Worm (Caenorhabditis elegans): ENCODE measurements around the gene R12H7.4.

R12H7.4 gene

DNA sequence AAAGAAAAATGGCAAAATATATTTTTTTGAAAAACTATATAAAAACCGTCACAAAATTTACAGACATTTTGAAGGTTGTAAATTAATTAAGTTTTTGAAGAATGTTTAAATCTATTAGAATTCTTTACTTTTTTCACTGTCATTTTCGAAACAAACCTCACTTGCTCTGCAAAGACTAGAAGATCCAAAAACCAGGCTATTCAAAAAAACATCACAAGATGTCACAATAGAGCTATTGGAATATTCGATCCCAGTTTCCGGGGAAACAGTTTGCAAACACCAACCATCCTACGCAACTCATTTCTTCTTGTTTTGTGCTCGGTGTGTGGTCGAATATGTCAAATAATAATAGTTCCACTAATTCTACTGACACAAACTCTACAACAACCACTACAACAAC is at the start of gene R12H7.4:
Gene R12H7.4, plus strand, starts transcription at position 301 of the 400 bp plus-strand sequence.
- TF ChIP-seq him-1 (tag; optimal IDR thresholded peaks at IDR 0.05) = no peak

DNA sequence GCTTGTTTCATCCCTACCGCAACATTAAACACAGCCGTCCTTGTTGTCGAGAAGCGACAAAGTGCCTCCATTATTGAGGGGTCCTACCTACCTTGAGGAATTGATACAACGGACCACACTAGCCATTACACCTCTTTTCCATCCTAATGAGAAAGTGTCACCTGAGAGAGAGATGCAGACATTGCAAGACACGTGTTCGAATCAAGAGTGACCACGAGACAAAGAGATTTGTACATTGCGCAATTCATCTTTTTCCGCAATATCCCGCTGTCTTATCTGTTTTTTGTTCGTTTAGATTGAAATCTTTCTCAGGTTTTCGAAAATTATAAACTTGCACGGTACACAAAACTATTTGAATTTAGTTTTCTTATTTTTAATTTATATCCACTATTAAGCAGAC is 47.8 kb upstream of the R12H7.4 start:
- no peak for TF ChIP-seq dao-5 (tag; optimal IDR thresholded peaks at IDR 0.05)
- no peak for TF ChIP-seq him-1 (tag; optimal IDR thresholded peaks at IDR 0.05)
- no peak for TF ChIP-seq W03F9.2 (tag; optimal IDR thresholded peaks at IDR 0.05)

DNA sequence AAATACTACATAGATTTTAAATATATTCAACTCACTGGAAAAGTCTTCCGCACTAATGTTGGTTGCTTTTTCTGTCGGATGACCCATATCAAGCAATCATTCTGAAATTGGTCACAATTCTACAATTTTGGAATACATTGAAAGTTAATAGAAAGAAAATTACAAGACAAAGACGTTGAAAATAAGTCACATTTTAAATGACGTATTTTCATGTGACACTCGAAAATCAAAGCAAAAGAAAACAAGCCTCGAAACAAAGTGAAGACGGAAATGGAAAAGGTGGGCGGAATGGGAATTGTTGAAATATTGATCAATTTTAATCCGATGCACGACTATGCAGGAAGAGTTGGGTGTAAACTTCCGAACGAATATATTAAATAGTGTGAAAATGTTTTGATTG is 46.9 kb upstream of the R12H7.4 start, which contains the start of gene mob-2:
Gene mob-2, minus strand, starts transcription at position 101 of the 400 bp plus-strand sequence.
- TF ChIP-seq dao-5 (tag; optimal IDR thresholded peaks at IDR 0.05) = no peak

DNA sequence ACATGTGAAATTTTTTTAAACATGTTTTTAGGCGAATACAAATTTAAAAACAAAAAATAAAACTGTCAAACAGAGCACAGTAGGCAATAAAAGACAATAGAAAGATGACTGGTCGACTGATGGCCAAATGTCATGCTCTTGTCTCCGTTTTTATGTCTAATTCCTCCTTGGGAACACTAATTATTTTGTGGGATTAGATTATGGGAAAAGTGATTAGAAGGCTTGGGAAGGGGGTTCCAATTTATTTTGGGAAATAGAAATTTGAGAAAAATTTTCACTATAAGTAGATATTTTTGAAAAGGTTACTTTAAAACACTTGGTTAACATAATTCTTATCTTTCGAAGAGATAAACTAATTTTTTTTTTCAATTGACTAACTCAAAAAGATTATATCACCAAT is 46.1 kb upstream of the R12H7.4 start:
- no peak for TF ChIP-seq him-1 (tag; optimal IDR thresholded peaks at IDR 0.05)
- TF ChIP-seq dao-5 (tag; optimal IDR thresholded peaks at IDR 0.05) = no peak
- no peak for TF ChIP-seq W03F9.2 (tag; optimal IDR thresholded peaks at IDR 0.05)

DNA sequence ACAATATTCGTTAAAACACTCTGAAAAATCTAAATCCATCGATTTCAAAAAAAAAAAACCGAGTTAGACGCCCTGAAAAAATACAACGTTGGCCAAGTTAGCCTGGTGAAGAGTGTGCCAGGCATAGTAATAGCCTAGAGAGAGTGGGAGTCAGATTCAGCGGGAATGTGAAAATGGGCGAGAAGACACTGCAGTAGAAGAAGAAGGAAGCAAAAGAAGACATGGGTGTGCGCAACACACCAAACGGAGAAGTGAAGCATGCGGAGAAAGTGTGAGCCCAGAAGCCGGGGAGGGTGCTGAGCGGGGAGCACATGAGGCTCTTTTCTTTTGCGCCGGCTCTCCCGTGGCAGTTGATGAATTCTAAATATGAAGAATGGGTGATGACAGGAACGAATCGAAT is 45.7 kb upstream of the R12H7.4 start:
- TF ChIP-seq W03F9.2 (tag; optimal IDR thresholded peaks at IDR 0.05) (no peak), dao-5 (tag; optimal IDR thresholded peaks at IDR 0.05) (no peak), him-1 (tag; optimal IDR thresholded peaks at IDR 0.05) (peak; percentile 65)

DNA sequence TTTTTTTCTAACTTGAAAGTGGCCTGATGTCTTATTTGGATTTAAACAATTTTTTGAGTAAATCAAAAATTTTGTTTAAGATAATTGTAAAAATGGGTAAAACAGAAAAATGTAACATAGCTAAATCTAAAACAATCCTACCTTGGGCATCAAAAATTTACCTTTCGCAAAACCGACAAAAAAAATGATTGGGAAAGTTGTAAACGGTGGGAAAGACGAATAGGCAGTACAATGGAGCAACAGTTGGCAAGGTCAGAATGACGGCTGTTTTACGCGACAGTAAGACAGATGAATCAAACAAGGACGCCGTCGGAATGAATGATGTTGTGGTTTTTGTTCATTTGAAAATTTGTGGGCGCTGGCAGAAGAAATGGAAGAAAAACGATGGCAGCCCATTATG is 42.5 kb upstream of the R12H7.4 start:
- TF ChIP-seq dao-5 (tag; optimal IDR thresholded peaks at IDR 0.05) = no peak
- no peak for TF ChIP-seq W03F9.2 (tag; optimal IDR thresholded peaks at IDR 0.05)
- no peak for TF ChIP-seq him-1 (tag; optimal IDR thresholded peaks at IDR 0.05)

DNA sequence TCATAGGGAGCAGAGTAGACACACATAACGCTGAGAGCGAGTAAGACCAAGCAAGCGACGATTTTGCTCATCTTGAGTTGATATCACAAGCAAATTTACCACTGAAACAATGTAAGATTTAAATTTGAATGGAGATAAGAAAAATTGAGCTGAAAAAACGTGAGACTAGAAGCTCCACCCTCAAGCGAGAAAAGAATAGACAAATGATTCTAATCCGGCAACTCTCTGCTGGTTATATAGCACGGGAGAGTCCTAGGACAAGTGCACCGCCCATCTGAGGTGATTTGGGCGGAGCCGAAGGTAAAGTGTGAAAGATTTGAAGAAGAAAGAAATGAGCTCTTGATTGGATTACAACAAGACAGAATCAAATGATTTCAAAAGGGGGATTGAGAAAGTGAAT is 38.6 kb upstream of the R12H7.4 start, which contains the start of gene nlp-3:
Gene nlp-3, minus strand, starts transcription at position 101 of the 400 bp plus-strand sequence.
- TF ChIP-seq dao-5 (tag; optimal IDR thresholded peaks at IDR 0.05) (no peak), W03F9.2 (tag; optimal IDR thresholded peaks at IDR 0.05) (no peak), him-1 (tag; optimal IDR thresholded peaks at IDR 0.05) (no peak)

DNA sequence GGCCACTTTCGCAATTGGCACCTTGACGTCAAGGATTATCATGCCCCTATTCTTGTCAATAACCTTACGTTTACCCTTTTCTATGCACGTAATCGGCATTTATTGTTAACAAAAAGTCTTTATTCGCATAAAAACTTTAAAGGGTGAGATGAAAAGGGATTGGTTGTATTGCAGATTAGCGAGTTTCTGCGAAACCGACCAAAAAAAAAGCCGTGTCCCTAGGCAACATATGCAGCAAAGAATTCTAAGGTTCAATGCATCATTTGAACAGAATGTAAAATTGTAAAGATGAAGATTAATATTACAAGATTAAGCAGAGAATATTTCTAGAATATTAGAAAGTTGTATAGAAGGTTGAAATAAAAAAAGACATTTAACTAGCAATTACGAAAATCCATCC is 34.9 kb upstream of the R12H7.4 start:
- TF ChIP-seq him-1 (tag; optimal IDR thresholded peaks at IDR 0.05) = no peak
- no peak for TF ChIP-seq W03F9.2 (tag; optimal IDR thresholded peaks at IDR 0.05)
- no peak for TF ChIP-seq dao-5 (tag; optimal IDR thresholded peaks at IDR 0.05)

DNA sequence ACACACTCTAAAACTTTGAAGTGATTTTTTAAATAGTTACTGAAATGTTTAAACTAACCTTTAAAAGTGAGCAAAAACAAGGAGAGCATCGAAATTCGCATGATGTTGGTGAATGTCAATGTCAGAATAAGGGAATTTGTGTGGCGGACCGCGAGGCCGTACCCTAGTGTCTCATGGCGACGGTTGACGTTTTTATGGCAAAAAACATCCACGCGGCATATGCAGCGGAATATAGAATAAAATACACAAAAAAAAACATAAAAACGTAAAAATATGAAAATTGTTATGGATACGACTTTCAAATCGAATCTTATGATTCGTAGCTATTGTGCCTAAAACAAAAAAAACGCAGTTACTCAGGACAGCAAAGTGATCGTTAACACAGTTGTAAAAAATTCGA is 27.0 kb upstream of the R12H7.4 start, which contains the start of gene cwp-5:
Gene cwp-5, minus strand, starts transcription at position 101 of the 400 bp plus-strand sequence.
- TF ChIP-seq dao-5 (tag; optimal IDR thresholded peaks at IDR 0.05) (no peak), him-1 (tag; optimal IDR thresholded peaks at IDR 0.05) (no peak), W03F9.2 (tag; optimal IDR thresholded peaks at IDR 0.05) (no peak)

DNA sequence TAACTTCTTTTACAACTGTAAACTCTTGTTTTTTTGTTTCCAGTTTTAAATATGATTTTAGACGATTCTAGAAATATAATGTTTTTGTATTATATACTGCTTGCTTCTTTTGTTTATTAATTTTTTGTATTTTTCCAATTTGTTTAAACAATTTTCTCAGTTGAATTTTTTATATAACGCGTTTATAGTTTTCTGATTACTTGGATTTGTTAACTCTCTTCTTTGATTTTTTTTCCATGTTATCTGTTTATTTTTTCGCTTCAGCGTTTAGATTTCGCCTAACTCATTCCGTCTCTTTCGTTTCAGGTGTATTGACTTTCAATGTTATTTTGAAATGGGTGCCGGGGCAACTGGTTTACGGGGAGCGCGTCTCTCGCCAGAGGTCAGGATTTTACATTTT is 26.0 kb upstream of the R12H7.4 start, which contains the start of gene gpa-6:
Gene gpa-6, plus strand, starts transcription at position 301 of the 400 bp plus-strand sequence.
- TF ChIP-seq him-1 (tag; optimal IDR thresholded peaks at IDR 0.05) = no peak
- TF ChIP-seq W03F9.2 (tag; optimal IDR thresholded peaks at IDR 0.05) = no peak
- TF ChIP-seq dao-5 (tag; optimal IDR thresholded peaks at IDR 0.05) = no peak

DNA sequence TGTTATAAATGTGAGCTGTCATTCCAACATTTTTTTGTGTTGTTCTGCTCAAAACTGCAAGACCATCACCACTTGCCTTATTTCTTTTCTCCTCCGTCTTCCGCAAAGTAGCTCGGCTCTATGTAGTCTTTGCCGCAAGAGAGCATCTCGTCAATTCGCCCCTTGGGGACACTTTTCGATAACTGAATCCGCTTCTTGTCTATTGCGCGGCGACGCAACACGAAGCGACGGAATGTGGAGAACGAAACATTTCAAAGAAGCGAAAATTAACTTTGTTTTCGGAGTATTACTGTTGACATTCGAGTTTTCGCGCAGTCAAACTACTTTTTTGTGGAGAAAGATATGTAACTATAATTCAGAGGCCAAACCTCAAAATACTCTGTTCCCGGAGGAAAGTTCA is 18.8 kb upstream of the R12H7.4 start:
- no peak for TF ChIP-seq dao-5 (tag; optimal IDR thresholded peaks at IDR 0.05)
- no peak for TF ChIP-seq W03F9.2 (tag; optimal IDR thresholded peaks at IDR 0.05)
- no peak for TF ChIP-seq him-1 (tag; optimal IDR thresholded peaks at IDR 0.05)

DNA sequence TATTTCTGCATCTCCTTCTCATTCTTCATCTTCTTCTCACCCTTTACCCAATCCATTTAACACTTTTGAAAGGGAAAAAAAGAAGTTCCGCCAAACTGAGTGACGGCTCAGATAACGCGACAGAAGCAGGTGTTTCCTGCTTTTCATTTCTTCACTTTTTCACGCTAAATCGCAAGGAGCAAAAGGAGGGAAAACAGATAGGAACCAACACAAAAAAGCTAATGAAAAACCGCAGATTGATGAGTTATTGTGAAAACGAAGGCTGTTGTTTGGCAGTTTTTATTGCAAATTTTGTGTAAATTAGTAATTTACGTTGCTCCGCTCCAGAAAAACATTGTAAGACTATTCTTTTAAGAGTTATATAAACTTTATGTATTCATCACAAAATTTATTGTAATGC is 16.6 kb upstream of the R12H7.4 start:
- TF ChIP-seq dao-5 (tag; optimal IDR thresholded peaks at IDR 0.05) (no peak), him-1 (tag; optimal IDR thresholded peaks at IDR 0.05) (no peak), W03F9.2 (tag; optimal IDR thresholded peaks at IDR 0.05) (no peak)

DNA sequence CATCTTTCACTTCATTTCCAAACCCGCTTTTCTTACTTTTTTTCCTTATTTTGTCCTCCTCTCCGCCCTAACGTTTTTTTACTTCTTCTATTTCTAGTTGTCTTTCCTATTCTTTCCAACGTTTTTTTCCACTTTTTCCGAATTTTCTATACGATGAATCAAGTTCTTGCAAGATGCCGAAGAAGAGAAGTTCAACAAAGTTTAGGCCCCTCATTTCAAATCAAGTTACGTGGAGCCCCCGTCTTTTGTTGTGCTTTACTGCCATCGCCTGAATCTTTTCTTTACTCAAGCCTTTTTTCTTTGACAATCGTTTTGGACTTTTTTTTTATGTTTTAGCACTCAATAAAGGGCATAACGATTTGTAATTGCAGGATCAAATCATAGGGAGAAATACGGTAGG is 15.5 kb upstream of the R12H7.4 start, which contains the start of gene unc-9:
Gene unc-9, plus strand, starts transcription at position 370 of the 400 bp plus-strand sequence.
- no peak for TF ChIP-seq W03F9.2 (tag; optimal IDR thresholded peaks at IDR 0.05)
- no peak for TF ChIP-seq him-1 (tag; optimal IDR thresholded peaks at IDR 0.05)
- TF ChIP-seq dao-5 (tag; optimal IDR thresholded peaks at IDR 0.05) = no peak

DNA sequence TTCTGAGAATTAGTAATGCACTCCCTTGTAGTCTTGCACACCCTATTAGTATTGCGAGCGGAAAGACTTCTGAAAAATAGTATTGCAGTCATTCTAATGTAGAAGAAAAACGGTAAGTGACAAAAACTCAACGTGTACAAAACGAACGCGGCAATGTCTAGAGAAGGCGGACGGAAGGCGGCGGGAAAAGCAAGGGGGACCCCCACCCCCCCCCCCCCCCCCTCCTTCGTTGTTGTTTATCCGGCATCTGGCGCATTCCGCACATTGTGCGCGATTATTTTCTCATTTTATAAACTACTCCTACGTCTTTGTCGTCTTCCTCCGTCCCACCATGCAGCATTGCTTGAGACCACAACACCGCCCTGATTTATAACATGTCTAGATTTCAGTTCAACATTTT is 14.6 kb upstream of the R12H7.4 start:
- TF ChIP-seq W03F9.2 (tag; optimal IDR thresholded peaks at IDR 0.05) = no peak
- TF ChIP-seq him-1 (tag; optimal IDR thresholded peaks at IDR 0.05) = no peak
- TF ChIP-seq dao-5 (tag; optimal IDR thresholded peaks at IDR 0.05) = no peak

DNA sequence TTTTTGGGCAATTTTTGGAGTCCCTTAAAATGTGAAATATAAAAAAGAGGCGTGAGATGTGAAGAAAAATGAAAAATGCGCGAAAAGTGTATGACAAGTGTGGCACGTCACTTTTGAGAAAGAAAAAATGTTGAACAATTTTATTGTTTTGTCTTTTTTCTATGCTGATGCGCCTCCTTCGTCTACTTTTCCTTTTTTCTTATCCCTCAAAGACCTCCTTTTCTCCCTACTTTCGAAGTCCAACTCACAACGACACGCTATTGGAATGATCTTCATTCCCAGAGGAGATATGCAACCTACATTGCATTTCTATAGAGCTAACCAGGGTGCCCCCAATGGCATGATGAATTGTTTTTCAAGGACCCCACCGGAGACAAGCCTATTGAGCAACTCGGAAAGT is 10.9 kb upstream of the R12H7.4 start:
- TF ChIP-seq him-1 (tag; optimal IDR thresholded peaks at IDR 0.05) (no peak), dao-5 (tag; optimal IDR thresholded peaks at IDR 0.05) (no peak), W03F9.2 (tag; optimal IDR thresholded peaks at IDR 0.05) (no peak)

Measured in whole organism, L4/young adult.